Worm (Caenorhabditis elegans) whole organism, L1 larva: Measurements from ENCODE around the gene hmg-4.

Source experiments
- ceh-63 ChIP-seq: fragments of 200-800 bp; sonication (Bioruptor generic); optimal IDR thresholded peaks from 2 replicates; lab custom pipeline; 2018; ENCODE audit warnings: mild to moderate bottlenecking, missing genetic modification characterization, missing compliant biosample characterization
- efl-3 ChIP-seq: fragments of 200-800 bp; sonication (Bioruptor generic); optimal IDR thresholded peaks from 2 replicates; lab custom pipeline; 2018; ENCODE audit warnings: mild to moderate bottlenecking, missing genetic modification characterization, missing compliant biosample characterization
- fkh-10 ChIP-seq: sonication (generic microtip); optimal IDR thresholded peaks from 2 replicates; lab custom pipeline; 2017; ENCODE audit warnings: missing biosample characterization, missing genetic modification reagents, missing genetic modification characterization
- lin-15B ChIP-seq: fragments of 150-350 bp; sonication (generic microtip); optimal IDR thresholded peaks from 3 replicates; lab custom pipeline; 2014; ENCODE audit warnings: missing biosample characterization, missing genetic modification characterization
- nhr-28 ChIP-seq: fragments of 150-350 bp; optimal IDR thresholded peaks from 2 replicates; lab custom pipeline; 2014; ENCODE audit warnings: missing biosample characterization, missing genetic modification characterization
- snpc-4 ChIP-seq: fragments of 150-350 bp; optimal IDR thresholded peaks from 2 replicates; lab custom pipeline; 2014; ENCODE audit warnings: missing biosample characterization, missing genetic modification characterization
- unc-62 ChIP-seq: fragments of 150-350 bp; optimal IDR thresholded peaks from 2 replicates; lab custom pipeline; 2014; ENCODE audit warnings: missing biosample characterization, missing genetic modification reagents, missing genetic modification characterization
- zag-1 ChIP-seq: fragments of 150-350 bp; optimal IDR thresholded peaks from 2 replicates; lab custom pipeline; 2014; ENCODE audit warnings: missing biosample characterization, missing genetic modification characterization

ce11 chrIII:7381546-7382171 lies at the start of gene hmg-4, which contains the start of gene T20B12.3:
- TF ChIP-seq fkh-10 (peak; percentile 9), unc-62 (no peak), ceh-63 (GFP tag; lab: Kevin White, UChicago) (no peak), lin-15B (peak; percentile 18), snpc-4 (no peak), zag-1 (tag; lab: Kevin White, UChicago) (no peak), efl-3 (GFP tag; lab: Kevin White, UChicago) (no peak), nhr-28 (no peak)
